Fruit fly (Drosophila melanogaster): Measurements from ENCODE around the gene CG32147.

DNA sequence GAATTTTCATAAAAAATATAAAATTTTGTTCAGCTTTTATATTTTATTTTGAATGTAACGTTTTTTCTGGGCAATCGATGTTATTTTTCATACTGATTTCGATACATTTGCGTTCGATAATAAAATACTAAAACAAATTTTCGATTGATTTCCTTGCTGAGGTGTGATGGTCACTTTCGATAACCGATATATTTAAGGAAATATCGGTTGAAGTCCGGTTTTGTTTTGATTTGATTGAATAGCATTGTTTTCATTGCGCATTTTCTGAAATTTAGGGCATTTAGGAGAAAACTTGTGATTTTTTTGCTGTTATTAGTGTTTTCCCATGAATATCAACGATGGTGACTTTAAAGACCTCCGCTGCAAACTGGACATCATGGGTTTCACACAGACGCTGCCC is 27.3 kb downstream of the CG32147 start, which contains the start of gene Cep135:
- TF ChIP-seq CG9948 (tag; optimal IDR thresholded peaks at IDR 0.05): no peak
- TF ChIP-seq Snoo (tag; optimal IDR thresholded peaks at IDR 0.05): no peak
- no peak for TF ChIP-seq CG15710 (tag; optimal IDR thresholded peaks at IDR 0.05)
- no peak for TF ChIP-seq CG32121 (GFP tag; IDR thresholded peaks at IDR 0.05)
- no peak for TF ChIP-seq CG17806 (tag; optimal IDR thresholded peaks at IDR 0.05)
- peak; percentile 35 for TF ChIP-seq D1 (tag; optimal IDR thresholded peaks at IDR 0.05)
